Worm (Caenorhabditis elegans): ENCODE results near the gene tdo-2.

tdo-2 gene

DNA sequence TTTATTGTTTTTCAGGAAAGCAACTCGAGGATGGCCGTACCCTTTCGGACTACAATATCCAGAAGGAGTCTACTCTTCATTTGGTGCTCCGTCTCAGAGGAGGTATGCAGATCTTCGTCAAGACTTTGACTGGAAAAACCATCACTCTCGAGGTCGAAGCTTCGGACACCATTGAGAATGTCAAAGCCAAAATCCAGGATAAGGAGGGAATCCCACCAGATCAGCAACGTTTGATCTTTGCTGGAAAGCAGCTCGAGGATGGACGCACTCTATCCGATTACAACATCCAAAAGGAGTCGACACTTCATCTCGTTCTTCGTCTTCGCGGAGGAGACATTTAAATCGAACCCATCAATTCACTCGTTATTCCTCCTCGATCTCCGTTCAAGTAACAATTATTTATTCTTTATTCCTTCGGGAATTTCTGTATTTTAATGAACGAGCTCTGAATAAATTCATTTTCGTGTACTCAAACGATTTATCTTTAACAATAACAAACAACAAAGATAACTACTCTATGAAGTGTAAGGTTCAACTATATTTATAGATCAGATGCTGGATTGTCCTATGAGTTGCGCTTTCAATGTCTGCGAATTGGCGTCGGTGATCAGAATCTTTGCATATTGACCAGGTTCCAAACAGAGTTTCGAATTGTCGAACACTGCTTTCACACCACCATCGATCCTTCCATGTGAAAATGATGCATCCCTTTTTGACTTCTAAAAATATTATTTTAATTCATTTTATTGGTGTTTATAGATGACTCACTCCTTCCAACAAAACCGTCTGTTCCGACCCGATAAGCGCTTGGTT is 23.8 kb upstream of the tdo-2 start (continued):
- TF ChIP-seq mel-28 (tag; optimal IDR thresholded peaks at IDR 0.05; ENCODE audit: borderline replicate concordance) (peak; percentile 69), ztf-26 (tag; optimal IDR thresholded peaks at IDR 0.05) (peak; percentile 21), lsl-1 (GFP tag; optimal IDR thresholded peaks at IDR 0.05) (peak; percentile 27), C06A6.2 (GFP tag; conservative IDR thresholded peaks at IDR 0.05) (peak; percentile 50; the same call in 1 of the 2 replicates), lin-54 (GFP tag; optimal IDR thresholded peaks at IDR 0.05) (peak; percentile 62), D2030.7 (GFP tag; IDR thresholded peaks at IDR 0.05) (0 out of 2 replicates have a peak, but pooled peaks have one; percentile 14), hrde-1 (tag; optimal IDR thresholded peaks at IDR 0.05; ENCODE audit: borderline replicate concordance) (peak; percentile 89), him-1 (tag; optimal IDR thresholded peaks at IDR 0.05) (peak; percentile 92), egl-18 (GFP tag; IDR thresholded peaks at IDR 0.05) (no peak), attf-6 (GFP tag; IDR thresholded peaks at IDR 0.05) (peak; percentile 55; the same call in 1 of the 2 replicates), hsf-1 (GFP tag; IDR thresholded peaks at IDR 0.05) (peak; percentile 77), bed-2 (GFP tag; IDR thresholded peaks at IDR 0.05) (0 out of 2 replicates have a peak, but pooled peaks have one; percentile 9), cebp-2 (GFP tag; IDR thresholded peaks at IDR 0.05) (peak; percentile 88), F55B11.4 (tag; optimal IDR thresholded peaks at IDR 0.05; ENCODE audit: borderline replicate concordance, insufficient read depth) (no peak), ets-4 (GFP tag; optimal IDR thresholded peaks at IDR 0.05) (peak; percentile 5), ztf-6 (GFP tag; IDR thresholded peaks at IDR 0.05) (no peak)

DNA sequence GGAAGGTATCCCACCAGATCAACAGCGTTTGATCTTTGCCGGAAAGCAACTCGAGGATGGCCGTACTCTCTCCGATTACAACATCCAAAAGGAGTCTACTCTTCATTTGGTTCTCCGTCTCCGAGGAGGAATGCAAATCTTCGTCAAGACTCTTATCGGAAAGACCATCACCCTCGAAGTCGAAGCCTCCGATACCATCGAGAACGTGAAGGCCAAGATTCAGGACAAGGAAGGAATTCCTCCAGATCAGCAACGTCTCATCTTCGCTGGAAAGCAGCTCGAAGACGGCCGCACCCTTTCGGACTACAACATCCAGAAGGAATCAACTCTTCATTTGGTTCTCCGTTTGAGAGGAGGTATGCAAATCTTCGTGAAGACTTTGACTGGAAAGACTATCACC is 22.3 kb upstream of the tdo-2 start:
- TF ChIP-seq egl-44 (GFP tag; IDR thresholded peaks at IDR 0.05): no peak
- no peak for TF ChIP-seq madf-3 (GFP tag; IDR thresholded peaks at IDR 0.05)
- no peak for TF ChIP-seq attf-5 (GFP tag; optimal IDR thresholded peaks at IDR 0.05)
- no peak for TF ChIP-seq sdz-38 (tag; optimal IDR thresholded peaks at IDR 0.05)
- TF ChIP-seq nhr-179 (tag; optimal IDR thresholded peaks at IDR 0.05): no peak
- TF ChIP-seq atf-7 (tag; optimal IDR thresholded peaks at IDR 0.05): no peak
- no peak for TF ChIP-seq ceh-100 (GFP tag; IDR thresholded peaks at IDR 0.05)
- no peak for TF ChIP-seq bed-2 (GFP tag; IDR thresholded peaks at IDR 0.05)
- no peak for TF ChIP-seq mel-28 (tag; optimal IDR thresholded peaks at IDR 0.05; ENCODE audit: borderline replicate concordance)
- TF ChIP-seq F10E7.11 (tag; optimal IDR thresholded peaks at IDR 0.05): no peak
- no peak for TF ChIP-seq C06A6.2 (GFP tag; conservative IDR thresholded peaks at IDR 0.05)
- no peak for TF ChIP-seq ztf-26 (tag; optimal IDR thresholded peaks at IDR 0.05)
- TF ChIP-seq ceh-40 (GFP tag; IDR thresholded peaks at IDR 0.05): peak; percentile 49; the same call in 1 of the 2 replicates
- no peak for TF ChIP-seq ccch-3 (GFP tag; optimal IDR thresholded peaks at IDR 0.05)
- no peak for TF ChIP-seq Y79H2A.3 (GFP tag; conservative IDR thresholded peaks at IDR 0.05)
- no peak for TF ChIP-seq lin-54 (GFP tag; optimal IDR thresholded peaks at IDR 0.05)
- TF ChIP-seq hlh-12 (tag; optimal IDR thresholded peaks at IDR 0.05): no peak
- TF ChIP-seq ceh-58 (GFP tag; IDR thresholded peaks at IDR 0.05): no peak
- no peak for TF ChIP-seq F22D6.2 (tag; optimal IDR thresholded peaks at IDR 0.05)
- no peak for TF ChIP-seq lsl-1 (GFP tag; optimal IDR thresholded peaks at IDR 0.05)
- TF ChIP-seq akir-1 (GFP tag; optimal IDR thresholded peaks at IDR 0.05): no peak
- TF ChIP-seq pha-4 (tag; optimal IDR thresholded peaks at IDR 0.05): no peak
- 0 out of 2 replicates have a peak, but pooled peaks have one; percentile 11 for TF ChIP-seq let-526 (GFP tag; IDR thresholded peaks at IDR 0.05)
- no peak for TF ChIP-seq F23B12.7 (tag; optimal IDR thresholded peaks at IDR 0.05; ENCODE audit: insufficient read depth)
- peak; percentile 34 for TF ChIP-seq dox-1 (GFP tag; IDR thresholded peaks at IDR 0.05)
- no peak for TF ChIP-seq tbx-9 (tag; optimal IDR thresholded peaks at IDR 0.05; ENCODE audit: borderline replicate concordance)
- TF ChIP-seq sea-2 (GFP tag; IDR thresholded peaks at IDR 0.05): no peak
- no peak for TF ChIP-seq F52B5.7 (tag; optimal IDR thresholded peaks at IDR 0.05)
- TF ChIP-seq B0019.2 (GFP tag; conservative IDR thresholded peaks at IDR 0.05): no peak
- TF ChIP-seq Y53F4B.3 (GFP tag; IDR thresholded peaks at IDR 0.05): no peak
- no peak for TF ChIP-seq nhr-90 (tag; optimal IDR thresholded peaks at IDR 0.05)
- no peak for TF ChIP-seq hmg-20 (GFP tag; IDR thresholded peaks at IDR 0.05)
- TF ChIP-seq zim-3 (tag; optimal IDR thresholded peaks at IDR 0.05): no peak
- no peak for TF ChIP-seq C17E4.6 (GFP tag; IDR thresholded peaks at IDR 0.05)
- TF ChIP-seq rcor-1 (GFP tag; IDR thresholded peaks at IDR 0.05): peak; percentile 21; the same call in 1 of the 2 replicates
- TF ChIP-seq ztf-6 (GFP tag; IDR thresholded peaks at IDR 0.05): no peak
